Worm (Caenorhabditis elegans): ENCODE data around the gene Y38H6C.23.
"Not testable (repeated sequence)": the region's sequence is repeated elsewhere in the genome, so short reads cannot be mapped to it uniquely, and the experiment has no call there.

Y38H6C.23 gene

DNA sequence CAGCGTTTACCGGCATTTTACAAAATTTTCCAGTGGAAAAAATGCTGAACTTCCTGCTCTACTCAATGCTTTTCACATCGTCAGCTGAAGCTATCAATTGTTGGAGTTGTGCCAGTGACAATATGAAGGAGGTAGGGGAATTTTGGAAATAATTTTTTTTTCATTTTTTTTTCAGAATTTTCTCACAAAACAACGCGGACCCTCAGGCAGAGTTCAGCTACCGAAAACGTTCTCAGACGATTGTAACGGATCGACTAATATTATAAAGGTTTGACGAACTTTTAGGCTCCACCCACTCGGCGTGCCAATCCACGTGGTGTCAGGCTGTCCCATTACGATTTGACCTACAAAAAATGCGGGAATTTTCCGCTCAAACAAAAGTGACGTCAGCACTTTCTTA lies 23.4 kb upstream of the Y38H6C.23 start, which contains the start of gene F26F2.8:
Gene F26F2.8, plus strand, starts transcription at position 13 of the 400 bp plus-strand sequence.
- TF ChIP-seq T22C8.4 (GFP tag; IDR thresholded peaks at IDR 0.05) = no peak
- no peak for TF ChIP-seq klf-2 (GFP tag; conservative IDR thresholded peaks at IDR 0.05)
- no peak for TF ChIP-seq ztf-23 (GFP tag; IDR thresholded peaks at IDR 0.05)
- TF ChIP-seq cog-1 (tag; optimal IDR thresholded peaks at IDR 0.05) = no peak
- TF ChIP-seq ref-1 (GFP tag; conservative IDR thresholded peaks at IDR 0.05) = no peak
- TF ChIP-seq med-1 (GFP tag; optimal IDR thresholded peaks at IDR 0.05; ENCODE audit: insufficient read depth) = no peak
- TF ChIP-seq tab-1 (GFP tag; IDR thresholded peaks at IDR 0.05) = no peak
- no peak for TF ChIP-seq flt-1 (GFP tag; IDR thresholded peaks at IDR 0.05)
- TF ChIP-seq ztf-29 (GFP tag; IDR thresholded peaks at IDR 0.05) = no peak

DNA sequence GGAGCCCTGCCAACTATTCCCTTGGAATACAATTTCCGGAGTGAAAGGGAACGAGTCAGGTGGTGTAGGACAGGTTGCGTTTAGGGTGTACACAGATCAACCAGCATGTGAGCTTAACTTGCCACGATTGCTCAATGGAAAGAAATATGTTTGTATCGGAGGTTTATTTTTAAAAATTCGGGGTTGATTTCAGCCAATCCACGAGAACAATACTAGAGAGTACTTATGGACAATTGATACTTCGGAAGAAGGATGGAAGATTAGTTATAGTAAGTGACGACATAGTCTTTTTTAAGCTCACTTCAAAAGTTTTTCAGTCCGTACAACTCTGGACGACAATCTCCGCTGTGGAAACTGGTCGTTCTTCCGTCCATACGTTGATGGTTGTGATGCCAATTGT lies 18.7 kb upstream of the Y38H6C.23 start:
- TF ChIP-seq ref-1 (GFP tag; conservative IDR thresholded peaks at IDR 0.05) (no peak), klf-2 (GFP tag; conservative IDR thresholded peaks at IDR 0.05) (no peak), T22C8.4 (GFP tag; IDR thresholded peaks at IDR 0.05) (no peak), ztf-23 (GFP tag; IDR thresholded peaks at IDR 0.05) (no peak), med-1 (GFP tag; optimal IDR thresholded peaks at IDR 0.05; ENCODE audit: insufficient read depth) (no peak), cog-1 (tag; optimal IDR thresholded peaks at IDR 0.05) (no peak)

ce11 chrV:20574314-20574713 lies 18.2 kb upstream of the Y38H6C.23 start, which contains the start of gene clec-263:
clec-263 (plus strand) TSS chrV:20574614.
- TF ChIP-seq ztf-23 (GFP tag; IDR thresholded peaks at IDR 0.05) (no peak), med-1 (GFP tag; optimal IDR thresholded peaks at IDR 0.05; ENCODE audit: insufficient read depth) (no peak), ref-1 (GFP tag; conservative IDR thresholded peaks at IDR 0.05) (no peak), ztf-29 (GFP tag; IDR thresholded peaks at IDR 0.05) (no peak), flt-1 (GFP tag; IDR thresholded peaks at IDR 0.05) (no peak), cog-1 (tag; optimal IDR thresholded peaks at IDR 0.05) (no peak), T22C8.4 (GFP tag; IDR thresholded peaks at IDR 0.05) (no peak), klf-2 (GFP tag; conservative IDR thresholded peaks at IDR 0.05) (no peak), tab-1 (GFP tag; IDR thresholded peaks at IDR 0.05) (no peak)

DNA sequence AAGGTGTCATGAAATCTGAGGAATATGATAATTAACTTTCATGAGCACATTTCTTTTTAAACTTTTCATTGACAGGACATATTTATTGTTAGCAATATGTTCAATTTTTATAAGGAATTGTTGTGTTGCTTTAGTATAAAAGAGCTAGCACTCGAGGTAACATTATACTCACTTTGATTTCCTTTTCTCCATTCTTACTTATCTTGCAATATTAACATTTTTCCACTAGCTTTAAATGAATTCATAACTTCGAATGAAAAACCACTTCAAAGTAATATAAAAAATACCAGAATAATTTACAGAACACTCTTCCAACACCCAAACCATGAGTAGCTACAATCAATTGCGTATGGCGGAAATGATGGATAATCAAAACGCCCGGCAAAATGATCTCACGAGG lies 17.2 kb upstream of the Y38H6C.23 start, which contains the start of gene F26F2.5:
Gene F26F2.5, plus strand, starts transcription at position 301 of the 400 bp plus-strand sequence.
- no peak for TF ChIP-seq klf-2 (GFP tag; conservative IDR thresholded peaks at IDR 0.05)
- no peak for TF ChIP-seq ztf-29 (GFP tag; IDR thresholded peaks at IDR 0.05)
- TF ChIP-seq T22C8.4 (GFP tag; IDR thresholded peaks at IDR 0.05) = no peak
- TF ChIP-seq med-1 (GFP tag; optimal IDR thresholded peaks at IDR 0.05; ENCODE audit: insufficient read depth) = no peak
- TF ChIP-seq ref-1 (GFP tag; conservative IDR thresholded peaks at IDR 0.05) = no peak
- TF ChIP-seq cog-1 (tag; optimal IDR thresholded peaks at IDR 0.05) = no peak
- TF ChIP-seq tab-1 (GFP tag; IDR thresholded peaks at IDR 0.05) = no peak
- no peak for TF ChIP-seq ztf-23 (GFP tag; IDR thresholded peaks at IDR 0.05)
- no peak for TF ChIP-seq flt-1 (GFP tag; IDR thresholded peaks at IDR 0.05)

- not testable (repeated sequence) for TF ChIP-seq ref-1 (GFP tag; conservative IDR thresholded peaks at IDR 0.05); cog-1 (tag; optimal IDR thresholded peaks at IDR 0.05); flt-1 (GFP tag; IDR thresholded peaks at IDR 0.05)
These were observed 12.8 kb upstream of the Y38H6C.23 start, which contains the start of gene F26F2.4 for ce11 chrV:20568995-20569394. F26F2.4 (plus strand) TSS chrV:20569295.

- TF ChIP-seq ref-1 (GFP tag; conservative IDR thresholded peaks at IDR 0.05) = no peak
- TF ChIP-seq T22C8.4 (GFP tag; IDR thresholded peaks at IDR 0.05) = no peak
- no peak for TF ChIP-seq cog-1 (tag; optimal IDR thresholded peaks at IDR 0.05)
- no peak for TF ChIP-seq klf-2 (GFP tag; conservative IDR thresholded peaks at IDR 0.05)
- no peak for TF ChIP-seq tab-1 (GFP tag; IDR thresholded peaks at IDR 0.05)
- TF ChIP-seq med-1 (GFP tag; optimal IDR thresholded peaks at IDR 0.05; ENCODE audit: insufficient read depth) = no peak
- no peak for TF ChIP-seq ztf-23 (GFP tag; IDR thresholded peaks at IDR 0.05)
- TF ChIP-seq flt-1 (GFP tag; IDR thresholded peaks at IDR 0.05) = no peak
- TF ChIP-seq ztf-29 (GFP tag; IDR thresholded peaks at IDR 0.05) = no peak
These were observed 10.3 kb upstream of the Y38H6C.23 start, which contains the start of gene F26F2.3 for ce11 chrV:20566454-20566853. F26F2.3 (minus strand) TSS chrV:20566554.

DNA sequence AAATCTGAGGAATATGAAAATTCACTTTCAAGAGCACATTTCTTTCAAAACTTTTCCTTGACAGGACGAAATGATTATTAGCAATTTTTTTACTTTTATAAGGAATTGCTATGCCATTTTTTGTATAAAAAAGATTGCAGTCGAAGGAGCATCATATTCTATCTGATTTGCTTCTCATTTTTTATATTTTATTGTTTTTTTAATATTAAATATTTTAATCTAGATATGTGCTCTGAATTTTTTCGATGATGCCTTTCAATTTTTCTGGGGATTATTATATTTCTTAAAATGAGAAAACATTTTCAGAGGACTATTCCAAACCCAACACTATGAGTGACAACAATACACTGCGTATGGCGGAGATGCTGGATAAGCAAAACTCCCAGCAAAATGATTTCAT lies 7.9 kb upstream of the Y38H6C.23 start, which contains the start of gene F26F2.13:
Gene F26F2.13, plus strand, starts transcription at position 301 of the 400 bp plus-strand sequence.
- TF ChIP-seq T22C8.4, ztf-23, ztf-29 (GFP tag; IDR thresholded peaks at IDR 0.05): not testable (repeated sequence)

DNA sequence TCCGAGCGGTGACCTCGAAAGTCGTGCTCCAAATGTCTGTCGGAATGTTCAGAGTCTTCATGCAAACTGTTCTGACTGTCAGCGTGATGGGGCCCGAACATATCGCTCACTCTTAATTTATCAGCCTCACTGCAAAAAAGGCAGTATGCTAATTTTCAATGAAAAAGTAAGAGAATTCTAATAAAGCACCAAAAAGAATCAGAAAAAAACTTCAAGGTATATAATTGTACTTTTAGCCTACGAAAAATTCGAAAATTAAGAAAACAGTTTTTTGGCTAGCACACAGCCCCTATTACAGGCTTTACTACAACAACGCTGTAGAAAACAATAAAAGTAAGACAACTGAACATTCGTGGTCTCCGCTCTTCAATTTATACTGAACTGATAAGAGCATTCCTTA lies 5.6 kb upstream of the Y38H6C.23 start, which contains the start of gene F26F2.1:
Gene F26F2.1, minus strand, starts transcription at position 101 of the 400 bp plus-strand sequence.
- TF ChIP-seq ztf-23 (GFP tag; IDR thresholded peaks at IDR 0.05) (no peak), klf-2 (GFP tag; conservative IDR thresholded peaks at IDR 0.05) (no peak), tab-1 (GFP tag; IDR thresholded peaks at IDR 0.05) (no peak), flt-1 (GFP tag; IDR thresholded peaks at IDR 0.05) (no peak), T22C8.4 (GFP tag; IDR thresholded peaks at IDR 0.05) (no peak), cog-1 (tag; optimal IDR thresholded peaks at IDR 0.05) (no peak), med-1 (GFP tag; optimal IDR thresholded peaks at IDR 0.05; ENCODE audit: insufficient read depth) (no peak), ref-1 (GFP tag; conservative IDR thresholded peaks at IDR 0.05) (no peak), ztf-29 (GFP tag; IDR thresholded peaks at IDR 0.05) (no peak)

ce11 chrV:20558270-20558669 lies 2.1 kb upstream of the Y38H6C.23 start, which contains the start of gene abf-4:
abf-4 (minus strand) TSS chrV:20558370.
- TF ChIP-seq tab-1 (GFP tag; IDR thresholded peaks at IDR 0.05) = no peak
- no peak for TF ChIP-seq ztf-29 (GFP tag; IDR thresholded peaks at IDR 0.05)
- no peak for TF ChIP-seq cog-1 (tag; optimal IDR thresholded peaks at IDR 0.05)
- TF ChIP-seq med-1 (GFP tag; optimal IDR thresholded peaks at IDR 0.05; ENCODE audit: insufficient read depth) = no peak
- TF ChIP-seq klf-2 (GFP tag; conservative IDR thresholded peaks at IDR 0.05) = no peak
- no peak for TF ChIP-seq ref-1 (GFP tag; conservative IDR thresholded peaks at IDR 0.05)
- no peak for TF ChIP-seq flt-1 (GFP tag; IDR thresholded peaks at IDR 0.05)
- TF ChIP-seq T22C8.4 (GFP tag; IDR thresholded peaks at IDR 0.05) = no peak
- TF ChIP-seq ztf-23 (GFP tag; IDR thresholded peaks at IDR 0.05) = no peak

- TF ChIP-seq ztf-23 (GFP tag; IDR thresholded peaks at IDR 0.05) (no peak), flt-1 (GFP tag; IDR thresholded peaks at IDR 0.05) (no peak), cog-1 (tag; optimal IDR thresholded peaks at IDR 0.05) (no peak), klf-2 (GFP tag; conservative IDR thresholded peaks at IDR 0.05) (no peak), ref-1 (GFP tag; conservative IDR thresholded peaks at IDR 0.05) (no peak), ztf-29 (GFP tag; IDR thresholded peaks at IDR 0.05) (no peak), tab-1 (GFP tag; IDR thresholded peaks at IDR 0.05) (no peak), med-1 (GFP tag; optimal IDR thresholded peaks at IDR 0.05; ENCODE audit: insufficient read depth) (no peak), T22C8.4 (GFP tag; IDR thresholded peaks at IDR 0.05) (no peak)
These were observed 1.0 kb downstream of the Y38H6C.23 start, which contains the start of gene Y38H6C.21 for ce11 chrV:20555120-20555519. Y38H6C.21 (minus strand) TSS chrV:20555267.

Measured in whole organism, midembryonic.